Worm (Caenorhabditis elegans) whole organism, L4 larva: ENCODE measurements around the gene gtsf-1.

Experiments used
- F37D6.2 ChIP-seq: sonication (generic microtip); optimal IDR thresholded peaks from 2 replicates; lab custom pipeline; 2016; ENCODE audit warnings: mild to moderate bottlenecking, missing genetic modification characterization, missing compliant biosample characterization
- F49E8.2 ChIP-seq: sonication (generic microtip); optimal IDR thresholded peaks from 2 replicates; lab custom pipeline; 2016; ENCODE audit warnings: missing compliant biosample characterization, mild to moderate bottlenecking, missing genetic modification characterization, borderline replicate concordance
- Y105C5A.15 ChIP-seq: fragments of 200-800 bp; sonication (Bioruptor generic); IDR thresholded peaks from 2 replicates; pipeline ENCODE4 v1.3.6; 2022; ENCODE audit warnings: missing genetic modification characterization, missing compliant biosample characterization
- Y5F2A.4 ChIP-seq: fragments of 200-800 bp; sonication (Bioruptor generic); optimal IDR thresholded peaks from 2 replicates; lab custom pipeline; 2018; ENCODE audit warnings: mild to moderate bottlenecking, missing genetic modification characterization, missing compliant biosample characterization
- ZK337.2 ChIP-seq: fragments of 200-800 bp; sonication (Bioruptor generic); IDR thresholded peaks from 2 replicates; pipeline ENCODE4 v1.3.6; 2022; ENCODE audit warnings: missing genetic modification reagents, missing genetic modification characterization, missing compliant biosample characterization
- aha-1 ChIP-seq: fragments of 150-350 bp; peaks from one replicate; lab custom pipeline; 2014; ENCODE audit warnings: missing biosample characterization, missing genetic modification characterization
- ama-1 ChIP-seq: fragments of 150-350 bp; optimal IDR thresholded peaks from 2 replicates; lab custom pipeline; 2014; ENCODE audit warnings: inconsistent platforms, mixed read lengths
- arid-1 ChIP-seq: fragments of 200-800 bp; sonication (Bioruptor generic); conservative IDR thresholded peaks from 2 replicates; pipeline ENCODE4 v1.3.6; 2022; ENCODE audit warnings: missing genetic modification reagents, missing genetic modification characterization, missing compliant biosample characterization
- ceh-44 ChIP-seq: fragments of 200-800 bp; sonication (Bioruptor generic); IDR thresholded peaks from 2 replicates; pipeline ENCODE4 v1.3.6; 2022; ENCODE audit warnings: missing genetic modification reagents, missing genetic modification characterization, missing compliant biosample characterization
- ceh-62 ChIP-seq: sonication (generic microtip); optimal IDR thresholded peaks from 2 replicates; lab custom pipeline; 2017; ENCODE audit warnings: missing biosample characterization, missing genetic modification characterization
- cey-2 ChIP-seq: sonication (generic microtip); optimal IDR thresholded peaks from 3 replicates; lab custom pipeline; 2017; ENCODE audit warnings: missing genetic modification characterization, mild to moderate bottlenecking, missing compliant biosample characterization, antibody characterized with exemption, borderline replicate concordance; ENCODE audit not compliant: insufficient read depth
- ctbp-1 ChIP-seq: fragments of 200-800 bp; sonication (Bioruptor generic); IDR thresholded peaks from 2 replicates; pipeline ENCODE4 v1.3.6; 2022; ENCODE audit warnings: missing genetic modification reagents, missing genetic modification characterization, missing compliant biosample characterization
- daf-16 ChIP-seq, 3 experiments: sonication (generic microtip); optimal IDR thresholded peaks; 2 replicates each; lab custom pipeline; 2016 to 2017; ENCODE audit warnings: missing genetic modification characterization in 3 of 3, missing genetic modification reagents in 3 of 3, mild to moderate bottlenecking in 2 of 3, missing compliant biosample characterization in 2 of 3, missing biosample characterization in 1 of 3, moderate library complexity in 1 of 3
- daf-8 ChIP-seq: fragments of 200-800 bp; sonication (Bioruptor generic); IDR thresholded peaks from 2 replicates; pipeline ENCODE4 v1.3.6; 2022; ENCODE audit warnings: missing genetic modification characterization, missing compliant biosample characterization
- dmd-6 ChIP-seq: fragments of 200-800 bp; sonication (Bioruptor generic); IDR thresholded peaks from 2 replicates; pipeline ENCODE4 v1.3.6; 2022; ENCODE audit warnings: missing genetic modification reagents, missing genetic modification characterization, missing compliant biosample characterization
- dmd-8 ChIP-seq: fragments of 200-800 bp; sonication (Bioruptor generic); IDR thresholded peaks from 2 replicates; pipeline ENCODE4 v1.3.6; 2022; ENCODE audit warnings: missing genetic modification characterization, missing compliant biosample characterization
- dpl-1 ChIP-seq: fragments of 150-350 bp; optimal IDR thresholded peaks from 2 replicates; lab custom pipeline; 2014; ENCODE audit warnings: missing biosample characterization, missing genetic modification reagents, missing genetic modification characterization
- duxl-1 ChIP-seq: sonication (generic microtip); optimal IDR thresholded peaks from 2 replicates; lab custom pipeline; 2016; ENCODE audit warnings: mild to moderate bottlenecking, missing genetic modification characterization, moderate library complexity, missing compliant biosample characterization; ENCODE audit not compliant: poor library complexity
- dve-1 ChIP-seq: sonication (generic microtip); optimal IDR thresholded peaks from 2 replicates; lab custom pipeline; 2017; ENCODE audit warnings: antibody characterized with exemption, mild to moderate bottlenecking, missing genetic modification characterization, missing compliant biosample characterization; ENCODE audit not compliant: insufficient read depth
- egl-43 ChIP-seq: fragments of 200-800 bp; sonication (Bioruptor generic); IDR thresholded peaks from 2 replicates; pipeline ENCODE4 v1.3.6; 2022; ENCODE audit warnings: missing genetic modification reagents, missing genetic modification characterization, missing compliant biosample characterization
- hlh-30 ChIP-seq: sonication (generic microtip); optimal IDR thresholded peaks from 2 replicates; lab custom pipeline; 2017; ENCODE audit warnings: antibody characterized with exemption, mild to moderate bottlenecking, missing genetic modification characterization, missing compliant biosample characterization; ENCODE audit not compliant: insufficient read depth
- hmg-1.1 ChIP-seq: fragments of 200-800 bp; sonication (Bioruptor generic); IDR thresholded peaks from 2 replicates; pipeline ENCODE4 v1.3.6; 2022; ENCODE audit warnings: missing genetic modification reagents, missing genetic modification characterization, missing compliant biosample characterization
- jun-1 ChIP-seq: fragments of 150-350 bp; optimal IDR thresholded peaks from 2 replicates; lab custom pipeline; 2014; ENCODE audit warnings: missing biosample characterization, missing genetic modification reagents, missing genetic modification characterization
- lin-29 ChIP-seq: fragments of 200-800 bp; sonication (Bioruptor generic); IDR thresholded peaks from 2 replicates; pipeline ENCODE4 v1.3.6; 2022; ENCODE audit warnings: missing genetic modification reagents, missing genetic modification characterization, missing compliant biosample characterization
- lin-38 ChIP-seq: fragments of 200-800 bp; sonication (Bioruptor generic); IDR thresholded peaks from 2 replicates; pipeline ENCODE4 v1.3.6; 2022; ENCODE audit warnings: missing genetic modification reagents, missing genetic modification characterization, missing compliant biosample characterization
- lir-3 ChIP-seq: sonication (generic microtip); optimal IDR thresholded peaks from 2 replicates; lab custom pipeline; 2016; ENCODE audit warnings: mild to moderate bottlenecking, missing genetic modification characterization, missing compliant biosample characterization
- mep-1 ChIP-seq: fragments of 150-350 bp; sonication (generic microtip); optimal IDR thresholded peaks from 3 replicates; lab custom pipeline; 2014; ENCODE audit warnings: missing biosample characterization, missing genetic modification characterization
- mes-2 ChIP-seq: sonication (generic microtip); optimal IDR thresholded peaks from 2 replicates; lab custom pipeline; 2016; ENCODE audit warnings: missing genotype, mild to moderate bottlenecking, missing genetic modification characterization, missing compliant biosample characterization; ENCODE audit not compliant: poor library complexity, severe bottlenecking
- nhr-77 ChIP-seq: fragments of 150-350 bp; optimal IDR thresholded peaks from 2 replicates; lab custom pipeline; 2014; ENCODE audit warnings: missing biosample characterization, missing genetic modification characterization
- php-3 ChIP-seq: fragments of 200-800 bp; sonication (Bioruptor generic); IDR thresholded peaks from 2 replicates; pipeline ENCODE4 v1.3.6; 2022; ENCODE audit warnings: missing genetic modification reagents, missing genetic modification characterization, missing compliant biosample characterization
- saeg-2 ChIP-seq: fragments of 200-800 bp; sonication (Bioruptor generic); IDR thresholded peaks from 2 replicates; pipeline ENCODE4 v1.3.6; 2022; ENCODE audit warnings: missing genetic modification reagents, missing genetic modification characterization, missing compliant biosample characterization
- set-16 ChIP-seq: fragments of 200-800 bp; sonication (Bioruptor generic); IDR thresholded peaks from 2 replicates; pipeline ENCODE4 v1.3.6; 2022; ENCODE audit warnings: missing genetic modification reagents, missing genetic modification characterization, missing compliant biosample characterization
- snpc-1.2 ChIP-seq: fragments of 200-800 bp; sonication (Bioruptor generic); IDR thresholded peaks from 2 replicates; pipeline ENCODE4 v1.3.6; 2022; ENCODE audit warnings: missing genetic modification reagents, missing genetic modification characterization, missing compliant biosample characterization
- tag-97 ChIP-seq: fragments of 200-800 bp; sonication (Bioruptor generic); IDR thresholded peaks from 2 replicates; pipeline ENCODE4 v1.3.6; 2022; ENCODE audit warnings: missing genetic modification characterization, missing compliant biosample characterization
- unc-62 ChIP-seq, 3 experiments: fragments of 150-350 bp in 1 of 3; sonication (generic microtip); optimal IDR thresholded peaks in 2 of 3; peaks in 1 of 3; 1 replicate in 1 of 3; 2 replicates in 2 of 3; lab custom pipeline; 2014 to 2017; ENCODE audit warnings: missing biosample characterization in 3 of 3, missing genetic modification characterization in 3 of 3, missing genetic modification reagents in 3 of 3, missing genotype in 1 of 3
- vab-7 ChIP-seq: fragments of 200-800 bp; sonication (Bioruptor generic); IDR thresholded peaks from 2 replicates; pipeline ENCODE4 v1.3.6; 2022; ENCODE audit warnings: missing genetic modification reagents, missing genetic modification characterization, missing compliant biosample characterization
- zip-11 ChIP-seq: fragments of 200-800 bp; sonication (Bioruptor generic); IDR thresholded peaks from 2 replicates; pipeline ENCODE4 v1.3.6; 2022; ENCODE audit warnings: missing genetic modification characterization, missing compliant biosample characterization
- zip-2 ChIP-seq: fragments of 150-350 bp; optimal IDR thresholded peaks from 2 replicates; lab custom pipeline; 2014; ENCODE audit warnings: missing biosample characterization, missing genetic modification characterization

The gtsf-1 gene

ce11 chrIV:16863431-16863895 is 2.2 kb upstream of the gtsf-1 start, which contains the start of the genes mel-46 and lsy-13 (continued):
- TF ChIP-seq mep-1 (tag; lab: Kevin White, UChicago) (peak; percentile 70), nhr-77 (tag; lab: Kevin White, UChicago) (peak; percentile 9), ceh-44 (no peak), snpc-1.2 (GFP tag; lab: Robert Waterston, UW) (peak; percentile 60; the same call in 1 of the 2 replicates), cey-2 (tag; lab: Kevin White, UChicago) (no peak), dpl-1 (GFP tag; lab: Kevin White, UChicago) (peak; percentile 55), arid-1 (GFP tag; lab: Robert Waterston, UW) (no peak), saeg-2 (GFP tag; lab: Robert Waterston, UW) (no peak), mes-2 (tag; lab: Kevin White, UChicago) (peak; percentile 91), dve-1 (tag; lab: Kevin White, UChicago) (peak; percentile 29), aha-1 (tag; lab: Kevin White, UChicago) (peak; percentile 73), hlh-30 (peak; percentile 7), vab-7 (GFP tag; lab: Robert Waterston, UW) (peak; percentile 39; the same call in 1 of the 2 replicates), F49E8.2 (tag; lab: Kevin White, UChicago) (no peak), lir-3 (tag; lab: Kevin White, UChicago) (no peak), Y105C5A.15 (no peak)

ce11 chrIV:16864876-16865275 is 764 bp upstream of the gtsf-1 start:
- TF ChIP-seq set-16 (GFP tag; lab: Robert Waterston, UW) (peak; percentile 72), dmd-6 (no peak), jun-1 (tag; lab: Kevin White, UChicago) (no peak), egl-43 (GFP tag; lab: Robert Waterston, UW) (peak; percentile 65; the same call in 1 of the 2 replicates), lin-29 (GFP tag; lab: Robert Waterston, UW) (no peak), zip-11 (GFP tag; lab: Robert Waterston, UW) (no peak), ama-1 (lab: Kevin White, UChicago) (no peak)

- TF ChIP-seq snpc-1.2 (GFP tag; lab: Robert Waterston, UW) (peak; percentile 43; the same call in 1 of the 2 replicates), lin-38 (GFP tag; lab: Robert Waterston, UW) (0 out of 2 replicates have a peak, but pooled peaks have one; percentile 25)
Observed at ce11 chrIV:16866487-16866886, 847 bp downstream of the gtsf-1 start.

- peak; percentile 67 for TF ChIP-seq set-16 (GFP tag; lab: Robert Waterston, UW)
- TF ChIP-seq dmd-8: no peak
- TF ChIP-seq, all 104 proteins: peak for 1
Observed at ce11 chrIV:16867223-16867622, 1.6 kb downstream of the gtsf-1 start, which contains the start of gene T06A10.107. T06A10.107 (plus strand) TSS chrIV:16867523.

- TF ChIP-seq tag-97 (GFP tag; lab: Robert Waterston, UW) (no peak), daf-8 (GFP tag; lab: Robert Waterston, UW) (no peak), duxl-1 (tag; lab: Kevin White, UChicago) (no peak), zip-2 (tag; lab: Kevin White, UChicago) (no peak), dve-1 (tag; lab: Kevin White, UChicago) (no peak), unc-62 (GFP tag; optimal IDR thresholded peaks at IDR 0.05 in 1 of 2; lab: Kevin White, UChicago) (no peak), unc-62 (tag; optimal IDR thresholded peaks at IDR 0.05; lab: Kevin White, UChicago) (no peak), daf-16 (GFP tag; optimal IDR thresholded peaks at IDR 0.05; lab: Kevin White, UChicago) (no peak), daf-16 (tag; optimal IDR thresholded peaks at IDR 0.05; lab: Kevin White, UChicago) (no peak), ZK337.2 (GFP tag; lab: Robert Waterston, UW) (no peak), F37D6.2 (tag; lab: Kevin White, UChicago) (no peak), ceh-62 (tag; lab: Kevin White, UChicago) (no peak), hmg-1.1 (GFP tag; lab: Robert Waterston, UW) (no peak), ctbp-1 (GFP tag; lab: Robert Waterston, UW) (no peak), php-3 (GFP tag; lab: Robert Waterston, UW) (no peak), cey-2 (tag; lab: Kevin White, UChicago) (no peak), Y5F2A.4 (GFP tag; lab: Kevin White, UChicago) (no peak)
Observed at ce11 chrIV:16868900-16869299, 3.3 kb downstream of the gtsf-1 start, which contains the start of gene T06A10.106. T06A10.106 (minus strand) TSS chrIV:16869000.
